Worm (Caenorhabditis elegans): ENCODE measurements around the gene xbx-3.

- TF ChIP-seq skn-1 (tag; optimal IDR thresholded peaks at IDR 0.05) (no peak), lin-13 (GFP tag; optimal IDR thresholded peaks at IDR 0.05) (no peak), tbx-2 (tag; optimal IDR thresholded peaks at IDR 0.05) (no peak), ceh-88 (GFP tag; IDR thresholded peaks at IDR 0.05) (no peak), unc-62 (GFP tag; optimal IDR thresholded peaks at IDR 0.05) (no peak), jun-1 (tag; optimal IDR thresholded peaks at IDR 0.05) (no peak)
Measured at ce11 chrIII:10025989-10026388, 9.8 kb upstream of the xbx-3 start, which contains the start of gene ins-22.
